Worm (Caenorhabditis elegans) whole organism, L4 larva: ENCODE results near the gene sri-30.

Experiments used
- ZK546.5 ChIP-seq, 2 experiments: sonication (generic microtip); optimal IDR thresholded peaks; 2 replicates each; lab custom pipeline; 2017; ENCODE audit warnings: missing biosample characterization in 2 of 2, missing genetic modification characterization in 2 of 2
- ama-1 ChIP-seq: fragments of 150-350 bp; optimal IDR thresholded peaks from 2 replicates; lab custom pipeline; 2014; ENCODE audit warnings: inconsistent platforms, mixed read lengths
- ceh-62 ChIP-seq: sonication (generic microtip); optimal IDR thresholded peaks from 2 replicates; lab custom pipeline; 2017; ENCODE audit warnings: missing biosample characterization, missing genetic modification characterization
- ceh-82 ChIP-seq: sonication (generic microtip); optimal IDR thresholded peaks from 2 replicates; lab custom pipeline; 2017; ENCODE audit warnings: missing biosample characterization, missing genetic modification characterization
- fkh-10 ChIP-seq: fragments of 150-350 bp; optimal IDR thresholded peaks from 2 replicates; lab custom pipeline; 2014; ENCODE audit warnings: missing biosample characterization, missing genetic modification reagents, missing genetic modification characterization
- lin-15B ChIP-seq: fragments of 150-350 bp; sonication (generic microtip); optimal IDR thresholded peaks from 3 replicates; lab custom pipeline; 2014; ENCODE audit warnings: missing biosample characterization, missing genetic modification characterization
- pha-4 ChIP-seq, 2 experiments: fragments of 150-350 bp in 1 of 2; fragments of 200-800 bp in 1 of 2; sonication (Bioruptor generic) in 1 of 2; IDR thresholded peaks in 1 of 2; optimal IDR thresholded peaks in 1 of 2; 2 replicates each; pipeline versions ENCODE4 v1.3.6 to Lab custom; 2014 to 2022; ENCODE audit warnings: missing genetic modification characterization in 2 of 2, missing genetic modification reagents in 2 of 2, missing biosample characterization in 1 of 2, missing compliant biosample characterization in 1 of 2
- skn-1 ChIP-seq: fragments of 150-350 bp; optimal IDR thresholded peaks from 2 replicates; lab custom pipeline; 2014; ENCODE audit warnings: missing biosample characterization, missing genetic modification characterization
- snpc-1.2 ChIP-seq: fragments of 200-800 bp; sonication (Bioruptor generic); IDR thresholded peaks from 2 replicates; pipeline ENCODE4 v1.3.6; 2022; ENCODE audit warnings: missing genetic modification reagents, missing genetic modification characterization, missing compliant biosample characterization
- snpc-4 ChIP-seq: fragments of 150-350 bp; optimal IDR thresholded peaks from 2 replicates; lab custom pipeline; 2014; ENCODE audit warnings: missing biosample characterization, missing genetic modification characterization

DNA sequence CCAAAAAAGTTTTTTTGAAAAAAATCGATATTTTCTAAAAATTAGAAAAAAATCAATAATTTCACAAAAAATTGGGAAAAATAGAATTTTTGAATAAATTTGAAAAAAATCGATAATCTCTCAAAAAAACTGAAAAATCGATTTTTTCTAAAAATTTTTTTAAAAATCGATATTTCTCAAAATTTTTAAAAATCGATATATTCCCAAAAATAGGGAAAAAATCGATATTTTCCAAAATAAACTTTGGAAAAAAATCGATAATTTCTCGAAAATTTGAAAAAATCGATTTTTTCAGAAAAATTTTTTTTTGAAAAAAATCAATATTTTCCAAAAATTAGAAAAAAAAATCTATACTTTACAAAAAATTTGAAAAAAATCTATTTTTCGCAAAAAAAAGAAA, 18.7 kb downstream of the sri-30 start:
- TF ChIP-seq pha-4 (GFP tag; IDR thresholded peaks at IDR 0.05; lab: Robert Waterston, UW): no peak
- no peak for TF ChIP-seq pha-4 (tag; optimal IDR thresholded peaks at IDR 0.05; lab: Kevin White, UChicago)
- no peak for TF ChIP-seq skn-1 (tag; lab: Kevin White, UChicago)
- no peak for TF ChIP-seq ama-1 (lab: Kevin White, UChicago)
- no peak for TF ChIP-seq fkh-10
- no peak for TF ChIP-seq ZK546.5 (tag; optimal IDR thresholded peaks at IDR 0.05; lab: Kevin White, UChicago)
- TF ChIP-seq ceh-62: no peak
- no peak for TF ChIP-seq snpc-4 (tag; lab: Kevin White, UChicago)
- TF ChIP-seq snpc-1.2 (GFP tag; lab: Robert Waterston, UW): no peak
- TF ChIP-seq ceh-82: no peak
- TF ChIP-seq lin-15B (tag; lab: Kevin White, UChicago): no peak
